Worm (Caenorhabditis elegans) whole organism, L4 larva: Measurements from ENCODE around the gene C39B10.3.

Experiments
- F10B5.3 ChIP-seq: sonication (generic microtip); optimal IDR thresholded peaks from 2 replicates; lab custom pipeline; 2016; ENCODE audit warnings: mild to moderate bottlenecking, missing genetic modification characterization, missing compliant biosample characterization
- F49E8.2 ChIP-seq: sonication (generic microtip); optimal IDR thresholded peaks from 2 replicates; lab custom pipeline; 2016; ENCODE audit warnings: missing compliant biosample characterization, mild to moderate bottlenecking, missing genetic modification characterization, borderline replicate concordance
- T20F7.1 ChIP-seq: fragments of 200-800 bp; sonication (Bioruptor generic); optimal IDR thresholded peaks from 2 replicates; lab custom pipeline; 2018; ENCODE audit warnings: mild to moderate bottlenecking, missing genetic modification characterization, missing compliant biosample characterization
- T26A8.4 ChIP-seq: fragments of 200-800 bp; sonication (Bioruptor generic); IDR thresholded peaks from 2 replicates; pipeline ENCODE4 v1.3.6; 2022; ENCODE audit warnings: missing genetic modification characterization, missing compliant biosample characterization
- Y105C5A.15 ChIP-seq: fragments of 200-800 bp; sonication (Bioruptor generic); IDR thresholded peaks from 2 replicates; pipeline ENCODE4 v1.3.6; 2022; ENCODE audit warnings: missing genetic modification characterization, missing compliant biosample characterization
- Y5F2A.4 ChIP-seq: fragments of 200-800 bp; sonication (Bioruptor generic); optimal IDR thresholded peaks from 2 replicates; lab custom pipeline; 2018; ENCODE audit warnings: mild to moderate bottlenecking, missing genetic modification characterization, missing compliant biosample characterization
- Y75B8A.6 ChIP-seq: fragments of 200-800 bp; sonication (Bioruptor generic); IDR thresholded peaks from 2 replicates; pipeline ENCODE4 v1.3.6; 2022; ENCODE audit warnings: missing genetic modification reagents, missing genetic modification characterization, missing compliant biosample characterization
- aly-2 ChIP-seq: sonication (generic microtip); optimal IDR thresholded peaks from 2 replicates; lab custom pipeline; 2018; ENCODE audit warnings: missing biosample characterization, missing genetic modification characterization
- arid-1 ChIP-seq: fragments of 200-800 bp; sonication (Bioruptor generic); conservative IDR thresholded peaks from 2 replicates; pipeline ENCODE4 v1.3.6; 2022; ENCODE audit warnings: missing genetic modification reagents, missing genetic modification characterization, missing compliant biosample characterization
- ceh-20 ChIP-seq: fragments of 200-800 bp; sonication (Bioruptor generic); IDR thresholded peaks from 2 replicates; pipeline ENCODE4 v1.3.6; 2022; ENCODE audit warnings: missing genetic modification reagents, missing genetic modification characterization, missing compliant biosample characterization
- ceh-28 ChIP-seq: fragments of 150-350 bp; optimal IDR thresholded peaks from 2 replicates; lab custom pipeline; 2014; ENCODE audit warnings: missing biosample characterization, missing genetic modification reagents, missing genetic modification characterization
- ceh-44 ChIP-seq: fragments of 200-800 bp; sonication (Bioruptor generic); IDR thresholded peaks from 2 replicates; pipeline ENCODE4 v1.3.6; 2022; ENCODE audit warnings: missing genetic modification reagents, missing genetic modification characterization, missing compliant biosample characterization
- ceh-82 ChIP-seq: sonication (generic microtip); optimal IDR thresholded peaks from 2 replicates; lab custom pipeline; 2017; ENCODE audit warnings: missing biosample characterization, missing genetic modification characterization
- cey-2 ChIP-seq: sonication (generic microtip); optimal IDR thresholded peaks from 3 replicates; lab custom pipeline; 2017; ENCODE audit warnings: missing genetic modification characterization, mild to moderate bottlenecking, missing compliant biosample characterization, antibody characterized with exemption, borderline replicate concordance; ENCODE audit not compliant: insufficient read depth
- daf-19 ChIP-seq: fragments of 200-800 bp; sonication (Bioruptor generic); conservative IDR thresholded peaks from 2 replicates; pipeline ENCODE4 v1.3.6; 2022; ENCODE audit warnings: missing genetic modification characterization, missing compliant biosample characterization
- daf-8 ChIP-seq: fragments of 200-800 bp; sonication (Bioruptor generic); IDR thresholded peaks from 2 replicates; pipeline ENCODE4 v1.3.6; 2022; ENCODE audit warnings: missing genetic modification characterization, missing compliant biosample characterization
- dmd-9 ChIP-seq: fragments of 200-800 bp; sonication (Bioruptor generic); IDR thresholded peaks from 2 replicates; pipeline ENCODE4 v1.3.6; 2022; ENCODE audit warnings: missing genetic modification reagents, missing genetic modification characterization, missing compliant biosample characterization
- dpl-1 ChIP-seq: fragments of 150-350 bp; optimal IDR thresholded peaks from 2 replicates; lab custom pipeline; 2014; ENCODE audit warnings: missing biosample characterization, missing genetic modification reagents, missing genetic modification characterization
- duxl-1 ChIP-seq: sonication (generic microtip); optimal IDR thresholded peaks from 2 replicates; lab custom pipeline; 2016; ENCODE audit warnings: mild to moderate bottlenecking, missing genetic modification characterization, moderate library complexity, missing compliant biosample characterization; ENCODE audit not compliant: poor library complexity
- dve-1 ChIP-seq: sonication (generic microtip); optimal IDR thresholded peaks from 2 replicates; lab custom pipeline; 2017; ENCODE audit warnings: antibody characterized with exemption, mild to moderate bottlenecking, missing genetic modification characterization, missing compliant biosample characterization; ENCODE audit not compliant: insufficient read depth
- egl-43 ChIP-seq: fragments of 200-800 bp; sonication (Bioruptor generic); IDR thresholded peaks from 2 replicates; pipeline ENCODE4 v1.3.6; 2022; ENCODE audit warnings: missing genetic modification reagents, missing genetic modification characterization, missing compliant biosample characterization
- fos-1 ChIP-seq: fragments of 150-350 bp; optimal IDR thresholded peaks from 2 replicates; lab custom pipeline; 2014; ENCODE audit warnings: missing biosample characterization, missing genetic modification characterization
- gei-8 ChIP-seq: fragments of 200-800 bp; sonication (Bioruptor generic); optimal IDR thresholded peaks from 2 replicates; lab custom pipeline; 2018; ENCODE audit warnings: mild to moderate bottlenecking, missing genetic modification characterization, missing compliant biosample characterization
- hif-1 ChIP-seq, 2 experiments: sonication (generic microtip); optimal IDR thresholded peaks; 2 replicates each; lab custom pipeline; 2016 to 2017; ENCODE audit warnings: missing compliant biosample characterization in 2 of 2, missing genetic modification characterization in 2 of 2, missing genetic modification reagents in 2 of 2, missing genotype in 2 of 2, mild to moderate bottlenecking in 1 of 2
- hlh-11 ChIP-seq: fragments of 200-800 bp; sonication (Bioruptor generic); optimal IDR thresholded peaks from 2 replicates; lab custom pipeline; 2018; ENCODE audit warnings: mild to moderate bottlenecking, missing genetic modification characterization, missing compliant biosample characterization
- hmg-1.1 ChIP-seq: fragments of 200-800 bp; sonication (Bioruptor generic); IDR thresholded peaks from 2 replicates; pipeline ENCODE4 v1.3.6; 2022; ENCODE audit warnings: missing genetic modification reagents, missing genetic modification characterization, missing compliant biosample characterization
- lin-1 ChIP-seq: fragments of 200-800 bp; sonication (Bioruptor generic); IDR thresholded peaks from 2 replicates; pipeline ENCODE4 v1.3.6; 2022; ENCODE audit warnings: missing genetic modification reagents, missing genetic modification characterization, missing compliant biosample characterization
- lin-13 ChIP-seq: fragments of 150-350 bp; optimal IDR thresholded peaks from 2 replicates; lab custom pipeline; 2014; ENCODE audit warnings: missing biosample characterization, missing genetic modification reagents, missing genetic modification characterization
- lin-29 ChIP-seq: fragments of 200-800 bp; sonication (Bioruptor generic); IDR thresholded peaks from 2 replicates; pipeline ENCODE4 v1.3.6; 2022; ENCODE audit warnings: missing genetic modification reagents, missing genetic modification characterization, missing compliant biosample characterization
- mep-1 ChIP-seq: fragments of 150-350 bp; sonication (generic microtip); optimal IDR thresholded peaks from 3 replicates; lab custom pipeline; 2014; ENCODE audit warnings: missing biosample characterization, missing genetic modification characterization
- mxl-2 ChIP-seq: fragments of 200-800 bp; sonication (Bioruptor generic); conservative IDR thresholded peaks from 2 replicates; pipeline ENCODE4 v1.3.6; 2022; ENCODE audit warnings: missing genetic modification reagents, missing genetic modification characterization, missing compliant biosample characterization
- nhr-10 ChIP-seq: fragments of 150-350 bp; optimal IDR thresholded peaks from 2 replicates; lab custom pipeline; 2014; ENCODE audit warnings: missing biosample characterization, missing genetic modification characterization
- nhr-102 ChIP-seq: sonication (generic microtip); optimal IDR thresholded peaks from 2 replicates; lab custom pipeline; 2016; ENCODE audit warnings: mild to moderate bottlenecking, missing genetic modification characterization, moderate library complexity, missing compliant biosample characterization
- nhr-11 ChIP-seq: fragments of 150-350 bp; optimal IDR thresholded peaks from 2 replicates; lab custom pipeline; 2014; ENCODE audit warnings: missing biosample characterization, missing genetic modification characterization
- nhr-237 ChIP-seq: sonication (generic microtip); optimal IDR thresholded peaks from 2 replicates; lab custom pipeline; 2017; ENCODE audit warnings: missing biosample characterization, missing genetic modification characterization
- nhr-28 ChIP-seq: fragments of 150-350 bp; optimal IDR thresholded peaks from 2 replicates; lab custom pipeline; 2014; ENCODE audit warnings: missing biosample characterization, missing genetic modification characterization
- nhr-41 ChIP-seq: fragments of 200-800 bp; sonication (Bioruptor generic); IDR thresholded peaks from 2 replicates; pipeline ENCODE4 v1.3.6; 2022; ENCODE audit warnings: missing genetic modification reagents, missing genetic modification characterization, missing compliant biosample characterization
- nhr-48 ChIP-seq: sonication (generic microtip); optimal IDR thresholded peaks from 2 replicates; lab custom pipeline; 2016; ENCODE audit warnings: mild to moderate bottlenecking, missing genetic modification characterization, missing compliant biosample characterization
- nhr-6 ChIP-seq: fragments of 150-350 bp; optimal IDR thresholded peaks from 2 replicates; lab custom pipeline; 2014; ENCODE audit warnings: missing biosample characterization, missing genetic modification characterization
- php-3 ChIP-seq: fragments of 200-800 bp; sonication (Bioruptor generic); IDR thresholded peaks from 2 replicates; pipeline ENCODE4 v1.3.6; 2022; ENCODE audit warnings: missing genetic modification reagents, missing genetic modification characterization, missing compliant biosample characterization
- pqm-1 ChIP-seq: sonication (generic microtip); optimal IDR thresholded peaks from 2 replicates; lab custom pipeline; 2017; ENCODE audit warnings: missing biosample characterization, missing genetic modification characterization
- saeg-2 ChIP-seq: fragments of 200-800 bp; sonication (Bioruptor generic); IDR thresholded peaks from 2 replicates; pipeline ENCODE4 v1.3.6; 2022; ENCODE audit warnings: missing genetic modification reagents, missing genetic modification characterization, missing compliant biosample characterization
- set-16 ChIP-seq: fragments of 200-800 bp; sonication (Bioruptor generic); IDR thresholded peaks from 2 replicates; pipeline ENCODE4 v1.3.6; 2022; ENCODE audit warnings: missing genetic modification reagents, missing genetic modification characterization, missing compliant biosample characterization
- snpc-4 ChIP-seq: fragments of 150-350 bp; optimal IDR thresholded peaks from 2 replicates; lab custom pipeline; 2014; ENCODE audit warnings: missing biosample characterization, missing genetic modification characterization
- tag-97 ChIP-seq: fragments of 200-800 bp; sonication (Bioruptor generic); IDR thresholded peaks from 2 replicates; pipeline ENCODE4 v1.3.6; 2022; ENCODE audit warnings: missing genetic modification characterization, missing compliant biosample characterization
- tra-1 ChIP-seq: fragments of 200-800 bp; sonication (Bioruptor generic); IDR thresholded peaks from 2 replicates; pipeline ENCODE4 v1.3.6; 2022; ENCODE audit warnings: missing genetic modification reagents, missing genetic modification characterization, missing compliant biosample characterization
- vab-7 ChIP-seq: fragments of 200-800 bp; sonication (Bioruptor generic); IDR thresholded peaks from 2 replicates; pipeline ENCODE4 v1.3.6; 2022; ENCODE audit warnings: missing genetic modification reagents, missing genetic modification characterization, missing compliant biosample characterization
- zag-1 ChIP-seq: fragments of 150-350 bp; optimal IDR thresholded peaks from 2 replicates; lab custom pipeline; 2014; ENCODE audit warnings: missing biosample characterization, missing genetic modification characterization
- zfp-2 ChIP-seq: sonication (generic microtip); optimal IDR thresholded peaks from 2 replicates; lab custom pipeline; 2016; ENCODE audit warnings: mild to moderate bottlenecking, missing genetic modification characterization, missing compliant biosample characterization
- zip-11 ChIP-seq: fragments of 200-800 bp; sonication (Bioruptor generic); IDR thresholded peaks from 2 replicates; pipeline ENCODE4 v1.3.6; 2022; ENCODE audit warnings: missing genetic modification characterization, missing compliant biosample characterization
- zip-2 ChIP-seq: fragments of 150-350 bp; optimal IDR thresholded peaks from 2 replicates; lab custom pipeline; 2014; ENCODE audit warnings: missing biosample characterization, missing genetic modification characterization
- ztf-11 ChIP-seq: fragments of 150-350 bp; optimal IDR thresholded peaks from 2 replicates; lab custom pipeline; 2014; ENCODE audit warnings: missing biosample characterization, missing genetic modification characterization
- ztf-7 ChIP-seq: fragments of 150-350 bp; optimal IDR thresholded peaks from 2 replicates; lab custom pipeline; 2014; ENCODE audit warnings: missing biosample characterization, missing genetic modification characterization

Gene C39B10.3

DNA sequence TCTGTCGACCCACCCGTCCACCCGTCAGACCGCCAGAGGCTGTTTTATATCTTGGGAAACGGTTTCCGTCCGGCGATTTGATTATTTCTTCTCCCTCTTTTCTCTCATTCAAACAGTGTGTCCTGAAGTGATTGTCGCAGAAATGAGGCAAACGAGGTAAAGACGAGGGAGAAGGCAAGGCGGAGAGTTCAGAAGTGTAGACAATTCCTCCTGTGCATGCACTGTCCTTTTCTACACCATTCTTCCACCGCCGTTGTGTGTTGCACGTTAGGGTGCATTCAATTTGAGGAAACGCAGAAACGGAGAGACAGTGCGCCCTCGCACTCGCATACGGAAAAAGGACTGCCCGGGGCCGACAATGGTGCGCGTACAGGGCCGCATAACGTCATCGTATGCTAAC is 48.3 kb upstream of the C39B10.3 start (continued):
- TF ChIP-seq zip-11 (GFP tag; lab: Robert Waterston, UW) (no peak), ceh-44 (GFP tag; lab: Robert Waterston, UW) (no peak), hif-1 (tag; optimal IDR thresholded peaks at IDR 0.05; lab: Kevin White, UChicago) (no peak), nhr-237 (tag; lab: Kevin White, UChicago) (no peak), nhr-102 (tag; lab: Kevin White, UChicago) (no peak), F10B5.3 (no peak), T26A8.4 (GFP tag; lab: Robert Waterston, UW) (no peak), F49E8.2 (tag; lab: Kevin White, UChicago) (no peak), zip-2 (tag; lab: Kevin White, UChicago) (no peak), nhr-10 (tag; lab: Kevin White, UChicago) (no peak), cey-2 (tag; lab: Kevin White, UChicago) (no peak), ztf-11 (tag; lab: Kevin White, UChicago) (no peak), nhr-11 (no peak), lin-29 (no peak), T20F7.1 (GFP tag; lab: Kevin White, UChicago) (no peak), tag-97 (no peak), tra-1 (GFP tag; lab: Robert Waterston, UW) (no peak), daf-8 (GFP tag; lab: Robert Waterston, UW) (no peak), egl-43 (GFP tag; lab: Robert Waterston, UW) (peak; percentile 47; the same call in 1 of the 2 replicates), daf-19 (no peak), ceh-20 (no peak), dmd-9 (no peak), php-3 (no peak), pqm-1 (no peak), gei-8 (GFP tag; lab: Kevin White, UChicago) (no peak), nhr-41 (no peak), arid-1 (GFP tag; lab: Robert Waterston, UW) (no peak), hlh-11 (peak; percentile 65), mep-1 (peak; percentile 36), nhr-48 (tag; lab: Kevin White, UChicago) (no peak), dve-1 (tag; lab: Kevin White, UChicago) (peak; percentile 26), nhr-6 (tag; lab: Kevin White, UChicago) (no peak), mxl-2 (GFP tag; lab: Robert Waterston, UW) (no peak), ceh-28 (tag; lab: Kevin White, UChicago) (no peak), nhr-28 (peak; percentile 28), aly-2 (tag; lab: Kevin White, UChicago) (no peak), hmg-1.1 (peak; percentile 46; the same call in 1 of the 2 replicates), zfp-2 (no peak), set-16 (GFP tag; lab: Robert Waterston, UW) (0 out of 2 replicates have a peak, but pooled peaks have one; percentile 18), ztf-7 (tag; lab: Kevin White, UChicago) (no peak), duxl-1 (tag; lab: Kevin White, UChicago) (no peak), Y5F2A.4 (no peak), fos-1 (tag; lab: Kevin White, UChicago) (no peak), Y75B8A.6 (GFP tag; lab: Robert Waterston, UW) (no peak), snpc-4 (tag; lab: Kevin White, UChicago) (no peak), vab-7 (GFP tag; lab: Robert Waterston, UW) (no peak), dpl-1 (GFP tag; lab: Kevin White, UChicago) (no peak), Y105C5A.15 (GFP tag; lab: Robert Waterston, UW) (no peak), lin-1 (GFP tag; lab: Robert Waterston, UW) (no peak), lin-13 (no peak), ceh-82 (tag; lab: Kevin White, UChicago) (no peak), saeg-2 (GFP tag; lab: Robert Waterston, UW) (no peak), zag-1 (tag; lab: Kevin White, UChicago) (no peak)
